Fruit fly (Drosophila melanogaster): ENCODE results near the gene CG6983.

DNA sequence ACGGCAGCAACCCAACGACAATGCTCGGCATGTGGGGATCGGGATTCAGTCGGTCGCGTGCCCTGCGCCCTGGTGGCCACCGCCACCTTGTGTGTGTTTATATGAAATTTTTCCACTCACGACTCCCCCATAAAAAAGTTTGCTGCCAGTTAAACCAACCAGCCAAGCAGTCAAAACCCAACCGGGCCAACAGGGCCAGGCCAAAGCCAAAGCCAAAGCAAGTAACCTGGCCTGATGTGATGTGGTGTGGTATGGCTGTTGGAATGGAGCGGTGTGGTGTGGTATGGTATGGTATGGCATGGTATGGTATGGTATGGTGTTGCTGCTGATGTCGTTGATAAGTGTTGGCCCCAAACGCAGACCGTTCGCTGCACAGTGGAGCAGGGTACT lies 10.4 kb upstream of the CG6983 start:
- no peak for TF ChIP-seq OdsH (GFP tag; optimal IDR thresholded peaks at IDR 0.05)
- TF ChIP-seq Abd-B (GFP tag; optimal IDR thresholded peaks at IDR 0.05) = no peak
